Fruit fly (Drosophila melanogaster) whole organism, embryonic: Measurements from ENCODE around the gene Nup358.

Source experiments
- Atf6 ChIP-seq: fragments of 200-800 bp; sonication (Bioruptor generic); IDR thresholded peaks from 2 replicates; pipeline ENCODE4 v1.3.6; 2022; ENCODE audit warnings: missing biosample characterization, missing genetic modification characterization
- CG10209 ChIP-seq: fragments of 200-800 bp; sonication (Bioruptor generic); optimal IDR thresholded peaks from 3 replicates; lab custom pipeline; 2017; ENCODE audit warnings: missing biosample characterization, mild to moderate bottlenecking, missing genetic modification characterization, missing genetic modification reagents
- CG10654 ChIP-seq: fragments of 200-800 bp; sonication (Bioruptor generic); optimal IDR thresholded peaks from 2 replicates; lab custom pipeline; 2016; ENCODE audit warnings: missing biosample characterization, missing genetic modification characterization
- CG11560 ChIP-seq: fragments of 200-800 bp; sonication (Bioruptor generic); IDR thresholded peaks from 3 replicates; pipeline ENCODE4 v1.3.6; 2022; ENCODE audit warnings: missing biosample characterization, missing genetic modification characterization
- CG12071 ChIP-seq: fragments of 200-800 bp; sonication (Bioruptor generic); optimal IDR thresholded peaks from 3 replicates; lab custom pipeline; 2018; ENCODE audit warnings: missing biosample characterization, mild to moderate bottlenecking, missing genetic modification characterization
- CG12659 ChIP-seq: fragments of 200-800 bp; sonication (Bioruptor generic); optimal IDR thresholded peaks from 3 replicates; lab custom pipeline; 2017; ENCODE audit warnings: mild to moderate bottlenecking, missing biosample characterization, missing genetic modification reagents, missing genetic modification characterization
- CG13624 ChIP-seq: fragments of 200-800 bp; sonication (Bioruptor generic); optimal IDR thresholded peaks from 2 replicates; lab custom pipeline; 2016; ENCODE audit warnings: missing biosample characterization, missing genetic modification characterization
- CG14014 ChIP-seq: fragments of 200-800 bp; sonication (Bioruptor generic); IDR thresholded peaks from 2 replicates; pipeline ENCODE4 v1.3.6; 2022; ENCODE audit warnings: missing biosample characterization, missing genetic modification characterization
- CG15696 ChIP-seq: fragments of 200-800 bp; sonication (Bioruptor generic); optimal IDR thresholded peaks from 2 replicates; lab custom pipeline; 2019; ENCODE audit warnings: missing biosample characterization, mild to moderate bottlenecking, missing genetic modification characterization, moderate library complexity
- CG2202 ChIP-seq: fragments of 200-800 bp; sonication (Bioruptor generic); optimal IDR thresholded peaks from 2 replicates; lab custom pipeline; 2018; ENCODE audit warnings: missing biosample characterization, mild to moderate bottlenecking, missing genetic modification characterization
- CG32532 ChIP-seq: fragments of 200-800 bp; sonication (Bioruptor generic); IDR thresholded peaks from 2 replicates; pipeline ENCODE4 v1.3.6; 2022; ENCODE audit warnings: missing biosample characterization, missing genetic modification characterization
- CG34422 ChIP-seq: fragments of 200-800 bp; sonication (Bioruptor generic); IDR thresholded peaks from 3 replicates; pipeline ENCODE4 v1.3.6; 2022; ENCODE audit warnings: missing biosample characterization, missing genetic modification characterization
- CG3726 ChIP-seq: fragments of 200-800 bp; sonication (Bioruptor generic); IDR thresholded peaks from 3 replicates; pipeline ENCODE4, ENCODE4 v1.3.6; 2022; ENCODE audit warnings: missing biosample characterization, missing genetic modification characterization
- CG4360 ChIP-seq: fragments of 200-800 bp; sonication (Bioruptor generic); IDR thresholded peaks from 2 replicates; pipeline ENCODE4 v1.3.6; 2022; ENCODE audit warnings: missing biosample characterization, missing genetic modification characterization
- CG43689 ChIP-seq: fragments of 200-800 bp; sonication (Bioruptor generic); IDR thresholded peaks from 2 replicates; pipeline ENCODE4 v1.3.6; 2022; ENCODE audit warnings: missing biosample characterization, missing genetic modification characterization
- CG4617 ChIP-seq: fragments of 200-800 bp; sonication (Bioruptor generic); optimal IDR thresholded peaks from 3 replicates; lab custom pipeline; 2016; ENCODE audit warnings: missing biosample characterization, missing genetic modification characterization, borderline replicate concordance
- CG5180 ChIP-seq: fragments of 200-800 bp; sonication (Bioruptor generic); optimal IDR thresholded peaks from 3 replicates; lab custom pipeline; 2017; ENCODE audit warnings: missing biosample characterization, missing genetic modification characterization, mild to moderate bottlenecking, moderate library complexity, missing genetic modification reagents
- CG6175 ChIP-seq: fragments of 200-800 bp; sonication (Bioruptor generic); IDR thresholded peaks from 3 replicates; pipeline ENCODE4 v1.3.6; 2022; ENCODE audit warnings: missing biosample characterization, missing genetic modification characterization
- CG7928 ChIP-seq: fragments of 200-800 bp; sonication (Bioruptor generic); optimal IDR thresholded peaks from 2 replicates; lab custom pipeline; 2017; ENCODE audit warnings: missing biosample characterization, mild to moderate bottlenecking, missing genetic modification characterization
- CkIIα-i1 ChIP-seq: fragments of 200-800 bp; sonication (Bioruptor generic); IDR thresholded peaks from 2 replicates; pipeline ENCODE4 v1.3.6; 2022; ENCODE audit warnings: missing biosample characterization, missing genetic modification characterization
- Ets65A ChIP-seq: fragments of 200-800 bp; sonication (Bioruptor generic); peaks from one replicate; lab custom pipeline; 2016; ENCODE audit warnings: missing biosample characterization, missing genetic modification characterization
- Fer2 ChIP-seq: fragments of 200-800 bp; sonication (Bioruptor generic); optimal IDR thresholded peaks from 2 replicates; lab custom pipeline; 2018; ENCODE audit warnings: missing biosample characterization, mild to moderate bottlenecking, missing genetic modification characterization, moderate library complexity
- Gsc ChIP-seq: fragments of 200-800 bp; sonication (Bioruptor generic); IDR thresholded peaks from 2 replicates; pipeline ENCODE4 v1.3.6; 2022; ENCODE audit warnings: missing biosample characterization, missing genetic modification characterization
- Lpt ChIP-seq: fragments of >200 bp; optimal IDR thresholded peaks from 2 replicates; lab custom pipeline; 2018; ENCODE audit warnings: missing biosample characterization, missing genetic modification characterization
- Nf-YA ChIP-seq: fragments of 200-800 bp; sonication (Bioruptor generic); IDR thresholded peaks from 2 replicates; pipeline ENCODE4 v1.3.6; 2022; ENCODE audit warnings: missing biosample characterization, missing genetic modification characterization
- Opbp ChIP-seq: fragments of 200-800 bp; sonication (Bioruptor generic); IDR thresholded peaks from 3 replicates; pipeline ENCODE4 v1.3.6; 2022; ENCODE audit warnings: missing biosample characterization, missing genetic modification characterization; ENCODE audit not compliant: partially characterized antibody
- Rfx ChIP-seq: fragments of 200-800 bp; sonication (Bioruptor generic); IDR thresholded peaks from 2 replicates; pipeline ENCODE4 v1.3.6; 2022; ENCODE audit warnings: missing biosample characterization, missing genetic modification characterization
- Usf ChIP-seq: fragments of 200-800 bp; sonication (Bioruptor generic); optimal IDR thresholded peaks from 2 replicates; lab custom pipeline; 2017; ENCODE audit warnings: missing genotype, missing biosample characterization, missing genetic modification characterization
- ash1 ChIP-seq: fragments of 200-800 bp; sonication (Bioruptor generic); optimal IDR thresholded peaks from 2 replicates; lab custom pipeline; 2018; ENCODE audit warnings: missing biosample characterization, mild to moderate bottlenecking, missing genetic modification characterization
- bowl ChIP-seq: fragments of 200-800 bp; sonication (Bioruptor generic); IDR thresholded peaks from 2 replicates; pipeline ENCODE4 v1.3.6; 2022; ENCODE audit warnings: missing biosample characterization, missing genetic modification characterization
- cato ChIP-seq: fragments of 200-800 bp; sonication (Bioruptor generic); optimal IDR thresholded peaks from 2 replicates; lab custom pipeline; 2016; ENCODE audit warnings: missing biosample characterization, missing genetic modification characterization, borderline replicate concordance
- chif ChIP-seq, 2 experiments: fragments of 200-800 bp; sonication (Bioruptor generic); optimal IDR thresholded peaks; 3 replicates each; lab custom pipeline; 2016; ENCODE audit warnings: missing biosample characterization in 2 of 2, missing genetic modification characterization in 2 of 2
- chn ChIP-seq: fragments of 200-800 bp; sonication (Bioruptor generic); optimal IDR thresholded peaks from 2 replicates; lab custom pipeline; 2016; ENCODE audit warnings: missing biosample characterization, missing genetic modification characterization
- exex ChIP-seq: fragments of 200-800 bp; sonication (Bioruptor generic); optimal IDR thresholded peaks from 4 replicates; lab custom pipeline; 2018; ENCODE audit warnings: missing biosample characterization, mild to moderate bottlenecking, missing genetic modification characterization, moderate library complexity
- eyg ChIP-seq: fragments of 200-800 bp; sonication (Bioruptor generic); optimal IDR thresholded peaks from 3 replicates; lab custom pipeline; 2016; ENCODE audit warnings: missing biosample characterization, missing genetic modification characterization
- ftz-f1 ChIP-seq: fragments of 200-800 bp; sonication (Bioruptor generic); optimal IDR thresholded peaks from 2 replicates; lab custom pipeline; 2016; ENCODE audit warnings: missing biosample characterization, missing genetic modification characterization
- grn ChIP-seq: fragments of 200-800 bp; sonication (Bioruptor generic); optimal IDR thresholded peaks from 3 replicates; lab custom pipeline; 2017; ENCODE audit warnings: missing biosample characterization, missing genetic modification characterization
- ham ChIP-seq: fragments of 200-800 bp; sonication (Bioruptor generic); IDR thresholded peaks from 2 replicates; pipeline ENCODE4 v1.3.6; 2022; ENCODE audit warnings: missing biosample characterization, missing genetic modification characterization
- lab ChIP-seq: fragments of 200-800 bp; sonication (Bioruptor generic); optimal IDR thresholded peaks from 3 replicates; lab custom pipeline; 2017; ENCODE audit warnings: missing biosample characterization, missing genetic modification characterization, mild to moderate bottlenecking, moderate library complexity, missing genetic modification reagents
- lola ChIP-seq, 3 experiments: fragments of >200 bp in 2 of 3; fragments of 200-800 bp in 1 of 3; sonication (Bioruptor generic) in 1 of 3; optimal IDR thresholded peaks; 2 replicates each; lab custom pipeline; 2017 to 2019; ENCODE audit warnings: missing biosample characterization in 3 of 3, missing genetic modification characterization in 3 of 3, mild to moderate bottlenecking in 1 of 3, moderate library complexity in 1 of 3
- mirr ChIP-seq: fragments of 200-800 bp; sonication (Bioruptor generic); optimal IDR thresholded peaks from 3 replicates; lab custom pipeline; 2018; ENCODE audit warnings: missing biosample characterization, mild to moderate bottlenecking, missing genetic modification characterization
- oc ChIP-seq: fragments of 200-800 bp; sonication (Bioruptor generic); optimal IDR thresholded peaks from 2 replicates; lab custom pipeline; 2018; ENCODE audit warnings: missing biosample characterization, mild to moderate bottlenecking, missing genetic modification characterization, moderate library complexity
- sd ChIP-seq: fragments of 200-800 bp; sonication (Bioruptor generic); optimal IDR thresholded peaks from 3 replicates; lab custom pipeline; 2018; ENCODE audit warnings: missing biosample characterization, mild to moderate bottlenecking, missing genetic modification characterization, moderate library complexity
- shn ChIP-seq: fragments of 200-800 bp; sonication (Bioruptor generic); optimal IDR thresholded peaks from 3 replicates; lab custom pipeline; 2016; ENCODE audit warnings: missing biosample characterization, missing genetic modification characterization
- slou ChIP-seq: fragments of 200-800 bp; sonication (Bioruptor generic); optimal IDR thresholded peaks from 3 replicates; lab custom pipeline; 2016; ENCODE audit warnings: missing biosample characterization, missing genetic modification characterization
- sob ChIP-seq: fragments of 200-800 bp; sonication (Bioruptor generic); IDR thresholded peaks from 2 replicates; pipeline ENCODE4 v1.3.6; 2022; ENCODE audit warnings: missing biosample characterization, missing genetic modification characterization
- sug ChIP-seq: fragments of 200-800 bp; optimal IDR thresholded peaks from 2 replicates; lab custom pipeline; 2019; ENCODE audit warnings: missing biosample characterization, mild to moderate bottlenecking, missing genetic modification characterization, moderate library complexity
- tx ChIP-seq: fragments of 200-800 bp; sonication (Bioruptor generic); optimal IDR thresholded peaks from 2 replicates; lab custom pipeline; 2016; ENCODE audit warnings: missing biosample characterization, missing genetic modification characterization
- wor ChIP-seq: fragments of 200-800 bp; sonication (Bioruptor generic); IDR thresholded peaks from 2 replicates; pipeline ENCODE4 v1.3.6; 2022; ENCODE audit warnings: missing biosample characterization, missing genetic modification characterization
- z ChIP-seq: fragments of 200-800 bp; sonication (Bioruptor generic); IDR thresholded peaks from 3 replicates; pipeline ENCODE4 v1.3.6; 2022; ENCODE audit warnings: missing biosample characterization, missing genetic modification characterization
- zfh2 ChIP-seq: fragments of 200-800 bp; sonication (Bioruptor generic); optimal IDR thresholded peaks from 2 replicates; lab custom pipeline; 2016; ENCODE audit warnings: missing biosample characterization, missing genetic modification characterization

Gene Nup358

dm6 chr3R:25295320-25296020 is 46.3 kb downstream of the Nup358 start, which contains the start of gene CG31102 (continued):
- TF ChIP-seq shn (GFP tag; lab: Kevin White, UChicago) (no peak), ham (GFP tag; lab: Robert Waterston, UW) (no peak), CG6175 (no peak), bowl (GFP tag; lab: Robert Waterston, UW) (no peak), sug (tag; lab: Kevin White, UChicago) (peak; percentile 53), CG4360 (GFP tag; lab: Robert Waterston, UW) (no peak), CG34422 (GFP tag; lab: Robert Waterston, UW) (0 out of 3 replicates have a peak, but pooled peaks have one; percentile 18), Opbp (GFP tag; lab: Robert Waterston, UW) (no peak), exex (tag; lab: Kevin White, UChicago) (peak; percentile 78), CG7928 (GFP tag; lab: Kevin White, UChicago) (no peak), Gsc (GFP tag; lab: Robert Waterston, UW) (no peak), Fer2 (tag; lab: Kevin White, UChicago) (no peak), lab (GFP tag; lab: Kevin White, UChicago) (no peak), CG11560 (no peak), CG32532 (GFP tag; lab: Robert Waterston, UW) (no peak), Usf (GFP tag; lab: Kevin White, UChicago) (no peak), CG12071 (no peak), slou (no peak), oc (no peak), chn (GFP tag; lab: Kevin White, UChicago) (no peak), CG10209 (GFP tag; lab: Kevin White, UChicago) (no peak), zfh2 (no peak), Lpt (GFP tag; lab: Kevin White, UChicago) (no peak), cato (GFP tag; lab: Kevin White, UChicago) (no peak), CG12659 (GFP tag; lab: Kevin White, UChicago) (no peak), CG13624 (GFP tag; lab: Kevin White, UChicago) (no peak), CkIIα-i1 (GFP tag; lab: Robert Waterston, UW) (no peak), sd (tag; lab: Kevin White, UChicago) (no peak), chif (GFP tag; optimal IDR thresholded peaks at IDR 0.05; lab: Kevin White, UChicago) (no peak), CG43689 (GFP tag; lab: Robert Waterston, UW) (no peak), ash1 (no peak), Nf-YA (GFP tag; lab: Robert Waterston, UW) (no peak), lola (GFP tag; optimal IDR thresholded peaks at IDR 0.05; lab: Kevin White, UChicago) (no peak), z (GFP tag; lab: Robert Waterston, UW) (no peak), CG10654 (GFP tag; lab: Kevin White, UChicago) (no peak), sob (no peak), Ets65A (peak; percentile 58), Rfx (0 out of 2 replicates have a peak, but pooled peaks have one; percentile 12), wor (GFP tag; lab: Robert Waterston, UW) (no peak), CG14014 (no peak), CG15696 (tag; lab: Kevin White, UChicago) (no peak), CG5180 (GFP tag; lab: Kevin White, UChicago) (no peak), eyg (GFP tag; lab: Kevin White, UChicago) (no peak), CG2202 (tag; lab: Kevin White, UChicago) (no peak), CG4617 (no peak), ftz-f1 (no peak), CG3726 (GFP tag; lab: Robert Waterston, UW) (no peak), tx (no peak), grn (peak; percentile 74), Atf6 (no peak), mirr (GFP tag; lab: Kevin White, UChicago) (peak; percentile 28)
